Worm (Caenorhabditis elegans) whole organism, late embryonic: ENCODE results near the gene cdr-4.

Experiments
- C08G9.2 ChIP-seq: sonication (generic microtip); optimal IDR thresholded peaks from 2 replicates; lab custom pipeline; 2016; ENCODE audit warnings: mild to moderate bottlenecking, missing genetic modification characterization, moderate library complexity, missing compliant biosample characterization
- C38D4.7 ChIP-seq: fragments of 200-800 bp; sonication (Bioruptor generic); optimal IDR thresholded peaks from 2 replicates; lab custom pipeline; 2018; ENCODE audit warnings: mild to moderate bottlenecking, missing genetic modification characterization, moderate library complexity, missing compliant biosample characterization
- ahr-1 ChIP-seq: sonication (generic microtip); optimal IDR thresholded peaks from 2 replicates; lab custom pipeline; 2016; ENCODE audit warnings: missing genetic modification characterization, missing compliant biosample characterization
- ama-1 ChIP-seq: fragments of 150-350 bp; optimal IDR thresholded peaks from 2 replicates; lab custom pipeline; 2014
- ceh-22 ChIP-seq: sonication (generic microtip); optimal IDR thresholded peaks from 2 replicates; lab custom pipeline; 2017; ENCODE audit warnings: missing biosample characterization, missing genetic modification characterization
- ceh-24 ChIP-seq: sonication (generic microtip); optimal IDR thresholded peaks from 2 replicates; lab custom pipeline; 2016; ENCODE audit warnings: mild to moderate bottlenecking, missing genetic modification characterization, missing compliant biosample characterization
- ceh-30 ChIP-seq: fragments of 150-350 bp; optimal IDR thresholded peaks from 2 replicates; lab custom pipeline; 2014; ENCODE audit warnings: missing biosample characterization, missing genetic modification characterization
- ceh-45 ChIP-seq: fragments of 200-800 bp; sonication (Bioruptor generic); IDR thresholded peaks from 2 replicates; pipeline ENCODE4 v1.3.6; 2022; ENCODE audit warnings: missing genetic modification reagents, missing genetic modification characterization, missing compliant biosample characterization
- ceh-6 ChIP-seq: fragments of 200-800 bp; sonication (Bioruptor generic); optimal IDR thresholded peaks from 2 replicates; lab custom pipeline; 2018; ENCODE audit warnings: mild to moderate bottlenecking, missing genetic modification characterization, missing compliant biosample characterization
- ceh-9 ChIP-seq: sonication (generic microtip); optimal IDR thresholded peaks from 2 replicates; lab custom pipeline; 2016; ENCODE audit warnings: mild to moderate bottlenecking, missing genetic modification characterization, inconsistent platforms, missing compliant biosample characterization
- dmd-4 ChIP-seq: sonication (generic microtip); optimal IDR thresholded peaks from 2 replicates; lab custom pipeline; 2016; ENCODE audit warnings: borderline replicate concordance, missing genetic modification characterization, missing compliant biosample characterization
- dve-1 ChIP-seq: sonication (generic microtip); optimal IDR thresholded peaks from 2 replicates; lab custom pipeline; 2017; ENCODE audit warnings: antibody characterized with exemption, mild to moderate bottlenecking, missing genetic modification characterization, missing compliant biosample characterization
- elt-4 ChIP-seq: sonication (generic microtip); optimal IDR thresholded peaks from 2 replicates; lab custom pipeline; 2016; ENCODE audit warnings: missing genetic modification characterization, missing compliant biosample characterization
- ets-4 ChIP-seq: sonication (generic microtip); optimal IDR thresholded peaks from 2 replicates; lab custom pipeline; 2016; ENCODE audit warnings: missing genetic modification characterization, missing compliant biosample characterization
- eyg-1 ChIP-seq: sonication (generic microtip); optimal IDR thresholded peaks from 2 replicates; lab custom pipeline; 2016; ENCODE audit warnings: missing genotype, missing genetic modification characterization, missing compliant biosample characterization
- fkh-10 ChIP-seq: fragments of 150-350 bp; optimal IDR thresholded peaks from 2 replicates; lab custom pipeline; 2014; ENCODE audit warnings: missing biosample characterization, missing genetic modification reagents, missing genetic modification characterization
- fkh-6 ChIP-seq: sonication (generic microtip); optimal IDR thresholded peaks from 2 replicates; lab custom pipeline; 2016; ENCODE audit warnings: missing genetic modification characterization, missing compliant biosample characterization
- hlh-13 ChIP-seq: fragments of 200-800 bp; sonication (Bioruptor generic); optimal IDR thresholded peaks from 2 replicates; lab custom pipeline; 2018; ENCODE audit warnings: mild to moderate bottlenecking, missing genetic modification characterization, missing compliant biosample characterization
- hlh-8 ChIP-seq: sonication (generic microtip); optimal IDR thresholded peaks from 2 replicates; lab custom pipeline; 2016; ENCODE audit warnings: missing genotype, missing genetic modification characterization, missing compliant biosample characterization
- lim-6 ChIP-seq: sonication (generic microtip); optimal IDR thresholded peaks from 2 replicates; lab custom pipeline; 2016; ENCODE audit warnings: missing genetic modification characterization, missing compliant biosample characterization
- lin-11 ChIP-seq: fragments of 200-800 bp; sonication (Bioruptor generic); optimal IDR thresholded peaks from 2 replicates; lab custom pipeline; 2018; ENCODE audit warnings: mild to moderate bottlenecking, missing genetic modification characterization, missing compliant biosample characterization
- mec-3 ChIP-seq: sonication (generic microtip); optimal IDR thresholded peaks from 2 replicates; lab custom pipeline; 2016; ENCODE audit warnings: borderline replicate concordance, missing genetic modification characterization, missing compliant biosample characterization
- nfya-1 ChIP-seq: sonication (generic microtip); optimal IDR thresholded peaks from 2 replicates; lab custom pipeline; 2017; ENCODE audit warnings: missing genetic modification characterization, mild to moderate bottlenecking, missing compliant biosample characterization, antibody characterized with exemption, moderate library complexity
- odd-2 ChIP-seq: sonication (generic microtip); optimal IDR thresholded peaks from 2 replicates; lab custom pipeline; 2017; ENCODE audit warnings: antibody characterized with exemption, mild to moderate bottlenecking, missing genetic modification characterization, missing compliant biosample characterization
- pat-9 ChIP-seq: fragments of 200-800 bp; sonication (Bioruptor generic); optimal IDR thresholded peaks from 2 replicates; lab custom pipeline; 2018; ENCODE audit warnings: mild to moderate bottlenecking, missing genetic modification characterization, moderate library complexity, missing compliant biosample characterization
- pax-1 ChIP-seq: fragments of 150-350 bp; optimal IDR thresholded peaks from 2 replicates; lab custom pipeline; 2014; ENCODE audit warnings: missing biosample characterization, missing genetic modification characterization
- pha-2 ChIP-seq: sonication (generic microtip); optimal IDR thresholded peaks from 2 replicates; lab custom pipeline; 2017; ENCODE audit warnings: mild to moderate bottlenecking, missing genetic modification characterization, missing compliant biosample characterization
- ref-2 ChIP-seq: sonication (generic microtip); optimal IDR thresholded peaks from 2 replicates; lab custom pipeline; 2016; ENCODE audit warnings: missing genetic modification characterization, missing compliant biosample characterization
- sdc-2 ChIP-seq: sonication (generic microtip); optimal IDR thresholded peaks from 2 replicates; lab custom pipeline; 2016; ENCODE audit warnings: missing genotype, missing genetic modification characterization, missing compliant biosample characterization
- sox-2 ChIP-seq: fragments of 200-800 bp; sonication (Bioruptor generic); IDR thresholded peaks from 2 replicates; pipeline ENCODE4 v1.3.6; 2022; ENCODE audit warnings: missing genetic modification reagents, missing genetic modification characterization, missing compliant biosample characterization
- sox-4 ChIP-seq: sonication (generic microtip); optimal IDR thresholded peaks from 2 replicates; lab custom pipeline; 2017; ENCODE audit warnings: mild to moderate bottlenecking, missing genetic modification characterization, inconsistent platforms, missing compliant biosample characterization
- syd-9 ChIP-seq: sonication (generic microtip); optimal IDR thresholded peaks from 2 replicates; lab custom pipeline; 2016; ENCODE audit warnings: mild to moderate bottlenecking, missing genetic modification characterization, moderate library complexity, missing compliant biosample characterization
- tbx-2 ChIP-seq: sonication (generic microtip); optimal IDR thresholded peaks from 2 replicates; lab custom pipeline; 2016; ENCODE audit warnings: missing genetic modification characterization, missing compliant biosample characterization
- ttx-3 ChIP-seq: sonication (generic microtip); optimal IDR thresholded peaks from 2 replicates; lab custom pipeline; 2016; ENCODE audit warnings: missing genetic modification reagents, missing genetic modification characterization, missing compliant biosample characterization
- unc-42 ChIP-seq: sonication (generic microtip); optimal IDR thresholded peaks from 2 replicates; lab custom pipeline; 2016; ENCODE audit warnings: missing genotype, missing genetic modification characterization, missing compliant biosample characterization
- unc-86 ChIP-seq: sonication (generic microtip); optimal IDR thresholded peaks from 2 replicates; lab custom pipeline; 2016; ENCODE audit warnings: missing genetic modification characterization, missing compliant biosample characterization
- ztf-16 ChIP-seq: sonication (generic microtip); optimal IDR thresholded peaks from 2 replicates; lab custom pipeline; 2017; ENCODE audit warnings: missing genetic modification characterization, missing compliant biosample characterization

cdr-4 gene

DNA sequence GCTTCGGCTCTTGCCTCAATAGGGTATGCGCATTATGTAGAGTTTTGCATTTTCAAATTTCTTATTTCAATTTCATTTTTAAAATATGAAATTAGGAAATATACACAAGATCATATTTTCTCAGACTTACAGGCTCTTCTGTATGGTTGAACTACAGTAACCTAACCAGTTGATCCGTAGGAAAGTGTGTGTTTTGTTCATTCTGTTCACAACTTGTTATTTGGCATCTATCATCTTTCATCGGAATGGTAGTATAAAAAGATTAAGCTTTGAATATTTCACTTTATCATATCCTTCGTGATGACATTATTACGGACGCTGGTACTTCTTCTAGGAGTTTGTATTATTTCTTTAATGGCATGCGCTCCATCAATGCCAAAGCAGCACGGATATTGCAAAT is 2.5 kb downstream of the cdr-4 start, which contains the start of gene K01D12.10:
K01D12.10 (plus strand) TSS at position 301 of the 400 bp plus-strand sequence.
- TF ChIP-seq pha-2 (tag; lab: Kevin White, UChicago): no peak
- TF ChIP-seq ttx-3 (tag; lab: Kevin White, UChicago): no peak
- TF ChIP-seq dmd-4: no peak

DNA sequence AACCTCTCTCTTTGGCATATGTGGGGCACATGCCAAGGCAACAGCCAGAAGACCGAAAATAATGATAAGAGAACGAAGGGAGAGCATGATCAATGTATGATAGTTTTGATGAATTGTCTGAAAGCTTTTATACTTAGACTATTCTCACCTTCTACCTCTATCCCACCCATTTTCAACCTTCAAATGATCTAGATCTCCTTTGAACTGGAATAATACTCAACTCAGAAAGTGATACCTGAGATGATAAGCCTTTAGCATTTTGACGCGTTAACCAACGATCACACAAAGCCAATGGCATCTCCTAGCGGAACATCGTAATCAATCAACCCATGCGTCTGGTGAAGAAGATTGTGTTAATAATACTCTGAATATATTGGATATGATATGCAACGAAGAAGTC is 3.9 kb downstream of the cdr-4 start, which contains the start of gene K01D12.9:
K01D12.9 (minus strand) TSS at position 101 of the 400 bp plus-strand sequence.
- no peak for TF ChIP-seq nfya-1
- no peak for TF ChIP-seq hlh-13
- no peak for TF ChIP-seq ceh-9 (tag; lab: Kevin White, UChicago)
- no peak for TF ChIP-seq ref-2 (tag; lab: Kevin White, UChicago)
- TF ChIP-seq elt-4: no peak
- no peak for TF ChIP-seq dve-1
- no peak for TF ChIP-seq ceh-22 (tag; lab: Kevin White, UChicago)
- TF ChIP-seq ahr-1 (tag; lab: Kevin White, UChicago): no peak
- no peak for TF ChIP-seq ztf-16 (tag; lab: Kevin White, UChicago)
- TF ChIP-seq ceh-24 (tag; lab: Kevin White, UChicago): no peak

DNA sequence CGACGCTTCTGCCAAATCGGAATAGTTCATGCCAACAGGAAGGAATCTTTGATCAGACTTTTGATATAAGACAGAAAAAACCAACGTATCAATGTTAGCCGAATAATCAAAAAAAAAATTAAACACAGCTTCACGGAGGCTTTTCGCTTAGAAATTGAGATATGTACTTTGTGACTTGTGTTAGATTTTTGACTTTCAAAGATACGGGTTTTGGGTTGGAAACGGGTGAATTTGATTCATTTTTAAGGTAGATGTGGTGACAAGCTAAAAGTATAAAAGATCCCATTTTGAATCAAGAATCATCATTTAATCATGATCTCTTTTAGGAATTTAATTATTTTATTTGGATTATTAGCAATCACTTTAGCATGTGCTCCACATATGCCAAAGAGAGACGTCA is 6.1 kb downstream of the cdr-4 start, which contains the start of gene K01D12.8:
K01D12.8 (plus strand) TSS at position 301 of the 400 bp plus-strand sequence.
- TF ChIP-seq lim-6 (tag; lab: Kevin White, UChicago) (no peak), ama-1 (lab: Kevin White, UChicago) (no peak), sox-4 (tag; lab: Kevin White, UChicago) (no peak), sdc-2 (no peak), ceh-45 (no peak), eyg-1 (tag; lab: Kevin White, UChicago) (no peak), tbx-2 (no peak), ets-4 (tag; lab: Kevin White, UChicago) (no peak), hlh-13 (no peak), pat-9 (tag; lab: Kevin White, UChicago) (no peak), unc-86 (tag; lab: Kevin White, UChicago) (no peak), lin-11 (tag; lab: Kevin White, UChicago) (no peak), sox-2 (GFP tag; lab: Robert Waterston, UW) (no peak)

DNA sequence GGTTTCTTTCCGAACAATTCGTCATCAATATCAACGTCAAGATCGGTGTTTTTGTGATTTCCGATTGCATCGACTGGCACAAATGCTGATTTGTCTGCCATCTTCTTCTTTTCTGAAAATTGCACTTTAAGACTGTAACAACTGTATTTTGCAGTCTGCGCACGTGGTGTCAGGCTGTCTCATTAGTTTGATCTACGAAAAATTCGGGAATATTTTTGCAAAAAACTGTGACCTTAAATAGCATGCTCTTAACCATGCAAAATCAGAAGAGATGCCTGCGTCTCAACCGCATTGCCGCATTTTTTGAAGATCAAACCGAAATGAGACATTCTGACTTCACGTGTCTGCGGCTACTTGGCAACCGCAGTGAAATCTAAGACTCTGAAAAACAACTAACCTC is 7.0 kb downstream of the cdr-4 start, which contains the start of gene K01D12.7:
K01D12.7 (minus strand) TSS at position 101 of the 400 bp plus-strand sequence.
- TF ChIP-seq ahr-1 (tag; lab: Kevin White, UChicago): no peak
- no peak for TF ChIP-seq nfya-1
- no peak for TF ChIP-seq ttx-3 (tag; lab: Kevin White, UChicago)

DNA sequence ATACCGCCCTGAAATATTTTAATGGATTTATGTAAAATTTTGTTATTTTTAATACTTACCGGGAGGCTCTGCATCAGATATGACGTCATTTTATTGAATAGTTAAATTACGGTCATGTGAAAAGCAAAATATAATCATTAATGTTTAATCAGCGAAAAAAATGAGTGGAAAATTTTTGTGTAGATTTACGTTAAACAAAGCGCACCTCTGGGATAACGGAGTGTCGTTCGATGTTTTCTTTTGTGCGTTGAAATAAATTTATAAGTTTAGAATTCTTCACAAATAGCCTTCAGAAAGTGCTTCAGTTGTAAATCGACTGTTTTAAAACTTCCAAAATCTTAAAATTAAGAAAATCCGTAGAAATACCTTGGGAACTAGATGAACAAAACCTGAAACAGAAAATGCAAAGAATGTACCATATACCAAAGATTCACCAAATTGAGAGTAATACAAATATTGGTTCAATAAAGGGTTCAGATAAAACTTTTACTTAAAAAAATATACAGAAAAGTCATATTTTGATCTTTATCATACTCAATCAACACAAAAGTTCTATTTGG is 7.7 kb downstream of the cdr-4 start, which contains the start of the genes K01D12.20 and miga-1:
K01D12.20 (minus strand) TSS at position 138 of the 560 bp plus-strand sequence.
miga-1 (minus strand) TSS at position 183 of the 560 bp plus-strand sequence.
- no peak for TF ChIP-seq ceh-6
- no peak for TF ChIP-seq unc-42
- TF ChIP-seq C08G9.2 (tag; lab: Kevin White, UChicago): no peak
- no peak for TF ChIP-seq unc-86 (tag; lab: Kevin White, UChicago)
- TF ChIP-seq ets-4 (tag; lab: Kevin White, UChicago): no peak
- TF ChIP-seq ceh-30: no peak
- TF ChIP-seq pax-1 (tag; lab: Kevin White, UChicago): no peak
- no peak for TF ChIP-seq hlh-8 (tag; lab: Kevin White, UChicago)
- no peak for TF ChIP-seq fkh-10
- no peak for TF ChIP-seq mec-3
- no peak for TF ChIP-seq sox-2 (GFP tag; lab: Robert Waterston, UW)
- TF ChIP-seq fkh-6 (tag; lab: Kevin White, UChicago): no peak
- no peak for TF ChIP-seq syd-9 (tag; lab: Kevin White, UChicago)
- TF ChIP-seq ceh-9 (tag; lab: Kevin White, UChicago): no peak
- TF ChIP-seq sox-4 (tag; lab: Kevin White, UChicago): no peak
- TF ChIP-seq C38D4.7 (GFP tag; lab: Kevin White, UChicago): no peak
- no peak for TF ChIP-seq eyg-1 (tag; lab: Kevin White, UChicago)
- TF ChIP-seq odd-2 (tag; lab: Kevin White, UChicago): no peak
